Fruit fly (Drosophila melanogaster) whole organism, embryonic: ENCODE results near the gene CG1640.

Experiments used
- Abd-B ChIP-seq: fragments of 200-800 bp; sonication (Bioruptor generic); optimal IDR thresholded peaks from 2 replicates; lab custom pipeline; 2018; ENCODE audit warnings: missing biosample characterization, mild to moderate bottlenecking, missing genetic modification characterization, moderate library complexity
- Adf1 ChIP-seq: fragments of 200-800 bp; sonication (Bioruptor generic); IDR thresholded peaks from 2 replicates; pipeline ENCODE4 v1.3.6; 2022; ENCODE audit warnings: missing biosample characterization, missing genetic modification characterization
- Awh ChIP-seq: fragments of 200-800 bp; sonication (Bioruptor generic); IDR thresholded peaks from 2 replicates; pipeline ENCODE4, ENCODE4 v1.3.6; 2022; ENCODE audit warnings: missing biosample characterization, missing genetic modification characterization
- CG10267 ChIP-seq: fragments of 200-800 bp; sonication (Bioruptor generic); optimal IDR thresholded peaks from 2 replicates; lab custom pipeline; 2018; ENCODE audit warnings: missing biosample characterization, mild to moderate bottlenecking, missing genetic modification characterization, moderate library complexity
- CG11093 ChIP-seq: fragments of 200-800 bp; sonication (Bioruptor generic); IDR thresholded peaks from 3 replicates; pipeline ENCODE4 v1.3.6; 2022; ENCODE audit warnings: missing biosample characterization, missing genetic modification characterization
- CG14014 ChIP-seq: fragments of 200-800 bp; sonication (Bioruptor generic); IDR thresholded peaks from 2 replicates; pipeline ENCODE4 v1.3.6; 2022; ENCODE audit warnings: missing biosample characterization, missing genetic modification characterization
- CG15514 ChIP-seq: fragments of 200-800 bp; sonication (Bioruptor generic); optimal IDR thresholded peaks from 3 replicates; lab custom pipeline; 2017; ENCODE audit warnings: missing biosample characterization, missing genetic modification characterization, mild to moderate bottlenecking, moderate library complexity, missing genetic modification reagents
- CG17328 ChIP-seq: fragments of 200-800 bp; sonication (Bioruptor generic); IDR thresholded peaks from 2 replicates; pipeline ENCODE4 v1.3.6; 2022; ENCODE audit warnings: missing biosample characterization, missing genetic modification characterization
- CG17829 ChIP-seq: fragments of 200-800 bp; optimal IDR thresholded peaks from 2 replicates; lab custom pipeline; 2019; ENCODE audit warnings: missing biosample characterization, mild to moderate bottlenecking, missing genetic modification characterization, moderate library complexity
- CG32767 ChIP-seq: fragments of 200-800 bp; sonication (Bioruptor generic); IDR thresholded peaks from 2 replicates; pipeline ENCODE4 v1.3.6; 2022; ENCODE audit warnings: missing biosample characterization, missing genetic modification characterization
- CG32772 ChIP-seq: fragments of 200-800 bp; sonication (Bioruptor generic); IDR thresholded peaks from 2 replicates; pipeline ENCODE4 v1.3.6; 2022; ENCODE audit warnings: missing biosample characterization, missing genetic modification characterization
- CG4404 ChIP-seq: fragments of 200-800 bp; sonication (Bioruptor generic); IDR thresholded peaks from 2 replicates; pipeline ENCODE4 v1.3.6; 2022; ENCODE audit warnings: missing biosample characterization, missing genetic modification characterization
- CG4730 ChIP-seq: fragments of 200-800 bp; sonication (Bioruptor generic); IDR thresholded peaks from 2 replicates; pipeline ENCODE4 v1.3.6; 2022; ENCODE audit warnings: missing biosample characterization, missing genetic modification characterization
- CG4820 ChIP-seq: fragments of 200-800 bp; sonication (Bioruptor generic); optimal IDR thresholded peaks from 3 replicates; lab custom pipeline; 2016; ENCODE audit warnings: missing biosample characterization, missing genetic modification characterization
- CG6272 ChIP-seq: fragments of 200-800 bp; sonication (Bioruptor generic); IDR thresholded peaks from 2 replicates; pipeline ENCODE4 v1.3.6; 2022; ENCODE audit warnings: missing biosample characterization, missing genetic modification characterization
- CG7357 ChIP-seq: fragments of 200-800 bp; sonication (Bioruptor generic); IDR thresholded peaks from 3 replicates; pipeline ENCODE4 v1.3.6; 2022; ENCODE audit warnings: missing biosample characterization, missing genetic modification characterization
- CG7372 ChIP-seq: fragments of 200-800 bp; sonication (Bioruptor generic); IDR thresholded peaks from 2 replicates; pipeline ENCODE4 v1.3.6; 2022; ENCODE audit warnings: missing biosample characterization, missing genetic modification characterization
- CG7839 ChIP-seq: fragments of 200-800 bp; sonication (Bioruptor generic); optimal IDR thresholded peaks from 3 replicates; lab custom pipeline; 2018; ENCODE audit warnings: missing biosample characterization, mild to moderate bottlenecking, missing genetic modification characterization, moderate library complexity
- CG7963 ChIP-seq: fragments of 200-800 bp; sonication (Bioruptor generic); IDR thresholded peaks from 3 replicates; pipeline ENCODE4 v1.3.6; 2022; ENCODE audit warnings: missing biosample characterization, missing genetic modification characterization; ENCODE audit not compliant: partially characterized antibody
- CG8359 ChIP-seq: fragments of 200-800 bp; sonication (Bioruptor generic); optimal IDR thresholded peaks from 2 replicates; lab custom pipeline; 2017; ENCODE audit warnings: missing biosample characterization, mild to moderate bottlenecking, missing genetic modification characterization, borderline replicate concordance
- CG9797 ChIP-seq: fragments of 200-800 bp; sonication (Bioruptor generic); optimal IDR thresholded peaks from 3 replicates; lab custom pipeline; 2018; ENCODE audit warnings: missing biosample characterization, mild to moderate bottlenecking, missing genetic modification characterization
- CTCF ChIP-seq: fragments of 200-800 bp; sonication (Bioruptor generic); optimal IDR thresholded peaks from 2 replicates; lab custom pipeline; 2017; ENCODE audit warnings: missing biosample characterization, mild to moderate bottlenecking, missing genetic modification characterization, moderate library complexity
- Deaf1 ChIP-seq: fragments of 200-800 bp; optimal IDR thresholded peaks from 3 replicates; lab custom pipeline; 2019; ENCODE audit warnings: missing biosample characterization, mild to moderate bottlenecking, missing genetic modification characterization, moderate library complexity
- Dfd ChIP-seq, 2 experiments: fragments of >200 bp; optimal IDR thresholded peaks; 2 replicates each; lab custom pipeline; 2017; ENCODE audit warnings: missing biosample characterization in 2 of 2, missing genetic modification characterization in 2 of 2
- Doc3 ChIP-seq: fragments of 200-800 bp; sonication (Bioruptor generic); IDR thresholded peaks from 3 replicates; pipeline ENCODE4 v1.3.6; 2022; ENCODE audit warnings: missing biosample characterization, missing genetic modification characterization; ENCODE audit not compliant: partially characterized antibody
- E2f1 ChIP-seq: fragments of 200-800 bp; sonication (Bioruptor generic); IDR thresholded peaks from 2 replicates; pipeline ENCODE4 v1.3.6; 2022; ENCODE audit warnings: missing biosample characterization, missing genetic modification characterization
- Eip74EF ChIP-seq, 2 experiments: fragments of 200-800 bp in 1 of 2; fragments of >200 bp in 1 of 2; sonication (Bioruptor generic) in 1 of 2; optimal IDR thresholded peaks; 2 replicates each; lab custom pipeline; 2017 to 2019; ENCODE audit warnings: missing biosample characterization in 2 of 2, missing genetic modification characterization in 2 of 2, mild to moderate bottlenecking in 1 of 2, moderate library complexity in 1 of 2
- Elba2 ChIP-seq: fragments of 200-800 bp; sonication (Bioruptor generic); optimal IDR thresholded peaks from 3 replicates; lab custom pipeline; 2016; ENCODE audit warnings: missing biosample characterization, missing genetic modification characterization
- HmgD ChIP-seq: fragments of 200-800 bp; sonication (Bioruptor generic); optimal IDR thresholded peaks from 3 replicates; lab custom pipeline; 2016; ENCODE audit warnings: missing biosample characterization, missing genetic modification characterization
- Med ChIP-seq: fragments of 200-800 bp; sonication (Bioruptor generic); peaks from one replicate; lab custom pipeline; 2016; ENCODE audit warnings: missing biosample characterization, missing genetic modification characterization, mild to moderate bottlenecking, inconsistent platforms, moderate library complexity
- Nf-YC ChIP-seq: fragments of 200-800 bp; optimal IDR thresholded peaks from 3 replicates; lab custom pipeline; 2019; ENCODE audit warnings: missing biosample characterization, mild to moderate bottlenecking, missing genetic modification characterization, moderate library complexity
- Sin3A ChIP-seq: fragments of >200 bp; optimal IDR thresholded peaks from 2 replicates; lab custom pipeline; 2018
- Ssrp ChIP-seq: fragments of 200-800 bp; sonication (Bioruptor generic); optimal IDR thresholded peaks from 2 replicates; lab custom pipeline; 2018; ENCODE audit warnings: missing biosample characterization, mild to moderate bottlenecking, missing genetic modification characterization, moderate library complexity
- Stat92E ChIP-seq, 3 experiments: fragments of >200 bp in 2 of 3; fragments of 200-800 bp in 1 of 3; sonication (Bioruptor generic) in 1 of 3; optimal IDR thresholded peaks; 2 replicates each; lab custom pipeline; 2017 to 2019; ENCODE audit warnings: missing biosample characterization in 3 of 3, missing genetic modification characterization in 3 of 3, mild to moderate bottlenecking in 1 of 3, moderate library complexity in 1 of 3
- ap ChIP-seq: fragments of 200-800 bp; sonication (Bioruptor generic); IDR thresholded peaks from 2 replicates; pipeline ENCODE4 v1.3.6; 2022; ENCODE audit warnings: missing biosample characterization, missing genetic modification characterization
- bbx ChIP-seq: fragments of 200-800 bp; sonication (Bioruptor generic); IDR thresholded peaks from 2 replicates; pipeline ENCODE4 v1.3.6; 2022; ENCODE audit warnings: missing biosample characterization, missing genetic modification characterization; ENCODE audit not compliant: partially characterized antibody
- chif ChIP-seq, 2 experiments: fragments of 200-800 bp; sonication (Bioruptor generic); optimal IDR thresholded peaks; 3 replicates each; lab custom pipeline; 2016; ENCODE audit warnings: missing biosample characterization in 2 of 2, missing genetic modification characterization in 2 of 2
- chn ChIP-seq: fragments of 200-800 bp; sonication (Bioruptor generic); optimal IDR thresholded peaks from 2 replicates; lab custom pipeline; 2016; ENCODE audit warnings: missing biosample characterization, missing genetic modification characterization
- dimm ChIP-seq: fragments of 200-800 bp; sonication (Bioruptor generic); IDR thresholded peaks from 2 replicates; pipeline ENCODE4 v1.3.6; 2022; ENCODE audit warnings: missing biosample characterization, missing genetic modification characterization
- disco-r ChIP-seq: fragments of 200-800 bp; sonication (Bioruptor generic); optimal IDR thresholded peaks from 2 replicates; lab custom pipeline; 2016; ENCODE audit warnings: missing biosample characterization, missing genetic modification characterization
- ewg ChIP-seq: fragments of 200-800 bp; sonication (Bioruptor generic); optimal IDR thresholded peaks from 3 replicates; lab custom pipeline; 2017; ENCODE audit warnings: mild to moderate bottlenecking, missing biosample characterization, missing genetic modification reagents, missing genetic modification characterization
- fd64A ChIP-seq: fragments of 200-800 bp; sonication (Bioruptor generic); optimal IDR thresholded peaks from 3 replicates; lab custom pipeline; 2018; ENCODE audit warnings: missing biosample characterization, mild to moderate bottlenecking, missing genetic modification characterization
- ham ChIP-seq: fragments of 200-800 bp; sonication (Bioruptor generic); IDR thresholded peaks from 2 replicates; pipeline ENCODE4 v1.3.6; 2022; ENCODE audit warnings: missing biosample characterization, missing genetic modification characterization
- ind ChIP-seq: fragments of 200-800 bp; sonication (Bioruptor generic); optimal IDR thresholded peaks from 3 replicates; lab custom pipeline; 2016; ENCODE audit warnings: missing biosample characterization, missing genetic modification characterization
- maf-S ChIP-seq: fragments of 200-800 bp; sonication (Bioruptor generic); optimal IDR thresholded peaks from 2 replicates; lab custom pipeline; 2016; ENCODE audit warnings: missing biosample characterization, missing genetic modification characterization
- nmo ChIP-seq: fragments of 200-800 bp; sonication (Bioruptor generic); optimal IDR thresholded peaks from 2 replicates; lab custom pipeline; 2018; ENCODE audit warnings: missing biosample characterization, mild to moderate bottlenecking, missing genetic modification characterization, moderate library complexity
- oc ChIP-seq: fragments of 200-800 bp; sonication (Bioruptor generic); optimal IDR thresholded peaks from 2 replicates; lab custom pipeline; 2018; ENCODE audit warnings: missing biosample characterization, mild to moderate bottlenecking, missing genetic modification characterization, moderate library complexity
- onecut ChIP-seq: fragments of 200-800 bp; sonication (Bioruptor generic); IDR thresholded peaks from 2 replicates; pipeline ENCODE4 v1.3.6; 2022; ENCODE audit warnings: missing biosample characterization, missing genetic modification characterization
- salm ChIP-seq: fragments of 200-800 bp; sonication (Bioruptor generic); optimal IDR thresholded peaks from 2 replicates; lab custom pipeline; 2018; ENCODE audit warnings: missing biosample characterization, mild to moderate bottlenecking, missing genetic modification characterization
- sens-2 ChIP-seq: fragments of 200-800 bp; sonication (Bioruptor generic); IDR thresholded peaks from 2 replicates; pipeline ENCODE4 v1.3.6; 2022; ENCODE audit warnings: missing biosample characterization, missing genetic modification characterization
- sisA ChIP-seq: fragments of 200-800 bp; sonication (Bioruptor generic); IDR thresholded peaks from 2 replicates; pipeline ENCODE4 v1.3.6; 2022; ENCODE audit warnings: missing biosample characterization, missing genetic modification characterization
- slp2 ChIP-seq: fragments of 200-800 bp; sonication (Bioruptor generic); optimal IDR thresholded peaks from 2 replicates; lab custom pipeline; 2016; ENCODE audit warnings: missing biosample characterization, missing genetic modification characterization
- wek ChIP-seq: fragments of 200-800 bp; sonication (Bioruptor generic); optimal IDR thresholded peaks from 3 replicates; lab custom pipeline; 2018; ENCODE audit warnings: missing biosample characterization, mild to moderate bottlenecking, missing genetic modification characterization, moderate library complexity

The CG1640 gene

dm6 chrX:13421059-13421458 is 50.7 kb downstream of the CG1640 start (continued):
- TF ChIP-seq Awh (GFP tag; lab: Robert Waterston, UW) = no peak
- no peak for TF ChIP-seq Nf-YC (tag; lab: Kevin White, UChicago)
- TF ChIP-seq CG14014 (GFP tag; lab: Robert Waterston, UW) = no peak
- TF ChIP-seq CG4820 (GFP tag; lab: Kevin White, UChicago) = no peak
- TF ChIP-seq CG9797 (GFP tag; lab: Kevin White, UChicago) = no peak
- TF ChIP-seq Deaf1 (tag; lab: Kevin White, UChicago) = no peak
- no peak for TF ChIP-seq chn (GFP tag; lab: Kevin White, UChicago)
- TF ChIP-seq HmgD (GFP tag; lab: Kevin White, UChicago) = peak; percentile 31
- no peak for TF ChIP-seq ham (GFP tag; lab: Robert Waterston, UW)
- peak in 1 of 2 experiments; percentile 94 for TF ChIP-seq Dfd (GFP tag; optimal IDR thresholded peaks at IDR 0.05; lab: Kevin White, UChicago)
- no peak for TF ChIP-seq Ssrp (tag; lab: Kevin White, UChicago)
- peak in 1 of 3 experiments; percentile 18 for TF ChIP-seq Stat92E (GFP tag; optimal IDR thresholded peaks at IDR 0.05; lab: Kevin White, UChicago)
- no peak for TF ChIP-seq CG7357
- no peak for TF ChIP-seq wek (GFP tag; lab: Kevin White, UChicago)
- no peak for TF ChIP-seq CG17328 (GFP tag; lab: Robert Waterston, UW)
- TF ChIP-seq salm = no peak
- TF ChIP-seq CG8359 (GFP tag; lab: Kevin White, UChicago) = no peak
- TF ChIP-seq oc (tag; lab: Kevin White, UChicago) = no peak
- no peak for TF ChIP-seq slp2
- TF ChIP-seq CTCF (GFP tag; lab: Kevin White, UChicago) = peak; percentile 65
- TF ChIP-seq maf-S (GFP tag; lab: Kevin White, UChicago) = no peak
- TF ChIP-seq Adf1 (GFP tag; lab: Robert Waterston, UW) = no peak
- no peak for TF ChIP-seq onecut (GFP tag; lab: Robert Waterston, UW)
- no peak for TF ChIP-seq CG10267 (tag; lab: Kevin White, UChicago)
- TF ChIP-seq CG32772 (GFP tag; lab: Robert Waterston, UW) = no peak
- TF ChIP-seq dimm = no peak
- TF ChIP-seq CG17829 (tag; lab: Kevin White, UChicago) = peak; percentile 29
- TF ChIP-seq nmo (GFP tag; lab: Kevin White, UChicago) = peak; percentile 41
- no peak for TF ChIP-seq fd64A (GFP tag; lab: Kevin White, UChicago)
- no peak for TF ChIP-seq CG4730
- TF ChIP-seq CG11093 (GFP tag; lab: Robert Waterston, UW) = no peak
- TF ChIP-seq CG7372 (GFP tag; lab: Robert Waterston, UW) = no peak
- TF ChIP-seq CG7963 = no peak
- TF ChIP-seq ewg (GFP tag; lab: Kevin White, UChicago) = peak; percentile 98
- peak; percentile 57 for TF ChIP-seq Elba2 (GFP tag; lab: Kevin White, UChicago)
- no peak for TF ChIP-seq chif (GFP tag; optimal IDR thresholded peaks at IDR 0.05; lab: Kevin White, UChicago)
- no peak for TF ChIP-seq disco-r (GFP tag; lab: Kevin White, UChicago)
- TF ChIP-seq CG15514 (GFP tag; lab: Kevin White, UChicago) = peak; percentile 21
- no peak for TF ChIP-seq ap (GFP tag; lab: Robert Waterston, UW)
- no peak for TF ChIP-seq ind (GFP tag; lab: Kevin White, UChicago)
- no peak for TF ChIP-seq sens-2 (GFP tag; lab: Robert Waterston, UW)
- TF ChIP-seq Sin3A (lab: Kevin White, UChicago) = no peak
- TF ChIP-seq CG4404 (GFP tag; lab: Robert Waterston, UW) = no peak
- no peak for TF ChIP-seq CG32767 (GFP tag; lab: Robert Waterston, UW)
- no peak for TF ChIP-seq Doc3 (GFP tag; lab: Robert Waterston, UW)
- peak; percentile 55 for TF ChIP-seq Abd-B (GFP tag; lab: Kevin White, UChicago)
- peak; percentile 16; the same call in 1 of the 2 replicates for TF ChIP-seq bbx (GFP tag; lab: Robert Waterston, UW)
- TF ChIP-seq E2f1 (GFP tag; lab: Robert Waterston, UW) = no peak
- TF ChIP-seq CG6272 (GFP tag; lab: Robert Waterston, UW) = no peak
- no peak for TF ChIP-seq sisA (GFP tag; lab: Robert Waterston, UW)
- TF ChIP-seq Med (GFP tag; lab: Kevin White, UChicago) = peak; percentile 57
- no peak for TF ChIP-seq CG7839
- TF ChIP-seq Eip74EF (GFP tag; optimal IDR thresholded peaks at IDR 0.05; lab: Kevin White, UChicago) = no peak
